Fruit fly (Drosophila melanogaster) whole organism, prepupa: ENCODE measurements around the gene CG8541.

ENCODE experiments used
- CG10631 ChIP-seq: fragments of 200-800 bp; sonication (Bioruptor generic); optimal IDR thresholded peaks from 2 replicates; lab custom pipeline; 2016; ENCODE audit warnings: missing biosample characterization, missing genetic modification characterization
- CG10669 ChIP-seq: fragments of 200-800 bp; sonication (Bioruptor generic); optimal IDR thresholded peaks from 3 replicates; lab custom pipeline; 2018; ENCODE audit warnings: missing biosample characterization, mild to moderate bottlenecking, missing genetic modification characterization, moderate library complexity
- CG11762 ChIP-seq: fragments of 200-800 bp; sonication (Bioruptor generic); optimal IDR thresholded peaks from 3 replicates; lab custom pipeline; 2016; ENCODE audit warnings: missing biosample characterization, missing genetic modification characterization; ENCODE audit not compliant: insufficient read depth
- CG11902 ChIP-seq: fragments of 200-800 bp; sonication (Bioruptor generic); optimal IDR thresholded peaks from 3 replicates; lab custom pipeline; 2016; ENCODE audit warnings: missing biosample characterization, missing genetic modification characterization
- CG15336 ChIP-seq: fragments of 200-800 bp; sonication (Bioruptor generic); IDR thresholded peaks from 2 replicates; pipeline ENCODE4 v1.3.6; 2022; ENCODE audit warnings: missing biosample characterization, missing genetic modification characterization
- CG1621 ChIP-seq: fragments of 200-800 bp; sonication (Bioruptor generic); optimal IDR thresholded peaks from 3 replicates; lab custom pipeline; 2018; ENCODE audit warnings: missing biosample characterization, mild to moderate bottlenecking, missing genetic modification characterization
- CG3032 ChIP-seq: fragments of 200-800 bp; optimal IDR thresholded peaks from 2 replicates; lab custom pipeline; 2019; ENCODE audit warnings: missing biosample characterization, mild to moderate bottlenecking, missing genetic modification characterization, moderate library complexity
- CG31627 ChIP-seq: fragments of 200-800 bp; sonication (Bioruptor generic); optimal IDR thresholded peaks from 3 replicates; lab custom pipeline; 2016; ENCODE audit warnings: missing biosample characterization, missing genetic modification characterization
- CG32006 ChIP-seq: fragments of 200-800 bp; sonication (Bioruptor generic); optimal IDR thresholded peaks from 3 replicates; lab custom pipeline; 2017; ENCODE audit warnings: missing biosample characterization, mild to moderate bottlenecking, missing genetic modification characterization
- CG34406 ChIP-seq: fragments of 200-800 bp; sonication (Bioruptor generic); optimal IDR thresholded peaks from 3 replicates; lab custom pipeline; 2016; ENCODE audit warnings: missing biosample characterization, missing genetic modification characterization
- CG3919 ChIP-seq: fragments of 200-800 bp; sonication (Bioruptor generic); optimal IDR thresholded peaks from 3 replicates; lab custom pipeline; 2016; ENCODE audit warnings: missing biosample characterization, missing genetic modification characterization
- CG6163 ChIP-seq: fragments of 200-800 bp; sonication (Bioruptor generic); IDR thresholded peaks from 3 replicates; pipeline ENCODE4 v1.3.6; 2022; ENCODE audit warnings: missing biosample characterization, missing genetic modification characterization
- CG6276 ChIP-seq: fragments of 200-800 bp; sonication (Bioruptor generic); optimal IDR thresholded peaks from 2 replicates; lab custom pipeline; 2017; ENCODE audit warnings: missing biosample characterization, mild to moderate bottlenecking, missing genetic modification characterization
- CG7368 ChIP-seq: fragments of 200-800 bp; sonication (Bioruptor generic); optimal IDR thresholded peaks from 3 replicates; lab custom pipeline; 2016; ENCODE audit warnings: missing biosample characterization, missing genetic modification characterization
- CG8119 ChIP-seq: fragments of 200-800 bp; sonication (Bioruptor generic); IDR thresholded peaks from 3 replicates; pipeline ENCODE4 v1.3.6; 2022; ENCODE audit warnings: missing biosample characterization, missing genetic modification characterization
- CG8632 ChIP-seq: fragments of 200-800 bp; sonication (Bioruptor generic); optimal IDR thresholded peaks from 3 replicates; lab custom pipeline; 2016; ENCODE audit warnings: missing biosample characterization, missing genetic modification characterization
- CG9139 ChIP-seq: fragments of 200-800 bp; sonication (Bioruptor generic); optimal IDR thresholded peaks from 3 replicates; lab custom pipeline; 2017; ENCODE audit warnings: missing biosample characterization, mild to moderate bottlenecking, missing genetic modification characterization
- Eip75B ChIP-seq: fragments of 200-800 bp; sonication (Bioruptor generic); optimal IDR thresholded peaks from 3 replicates; lab custom pipeline; 2016; ENCODE audit warnings: missing biosample characterization, missing genetic modification characterization
- Eip78C ChIP-seq: fragments of 200-800 bp; sonication (Bioruptor generic); peaks from one replicate; lab custom pipeline; 2016; ENCODE audit warnings: missing biosample characterization, missing genetic modification characterization
- Eip93F ChIP-seq: fragments of 200-800 bp; sonication (Bioruptor generic); optimal IDR thresholded peaks from 2 replicates; lab custom pipeline; 2016; ENCODE audit warnings: missing biosample characterization, mild to moderate bottlenecking, missing genetic modification characterization
- Ets21C ChIP-seq: fragments of 200-800 bp; sonication (Bioruptor generic); optimal IDR thresholded peaks from 3 replicates; lab custom pipeline; 2016; ENCODE audit warnings: missing biosample characterization, missing genetic modification characterization
- Ets96B ChIP-seq: fragments of 200-800 bp; optimal IDR thresholded peaks from 2 replicates; lab custom pipeline; 2019; ENCODE audit warnings: missing biosample characterization, mild to moderate bottlenecking, missing genetic modification characterization, moderate library complexity
- Hr38 ChIP-seq: sonication (Bioruptor generic); optimal IDR thresholded peaks from 2 replicates; lab custom pipeline; 2016; ENCODE audit warnings: missing biosample characterization, missing genetic modification characterization
- Hr39 ChIP-seq: fragments of 200-800 bp; sonication (Bioruptor generic); optimal IDR thresholded peaks from 2 replicates; lab custom pipeline; 2016; ENCODE audit warnings: missing biosample characterization, missing genetic modification characterization
- Hr4 ChIP-seq: fragments of 200-800 bp; sonication (Bioruptor generic); optimal IDR thresholded peaks from 3 replicates; lab custom pipeline; 2016; ENCODE audit warnings: missing biosample characterization, missing genetic modification characterization
- OdsH ChIP-seq: fragments of 200-800 bp; sonication (Bioruptor generic); optimal IDR thresholded peaks from 3 replicates; lab custom pipeline; 2016; ENCODE audit warnings: missing biosample characterization, missing genetic modification characterization
- Sox14 ChIP-seq: fragments of 200-800 bp; sonication (Bioruptor generic); optimal IDR thresholded peaks from 3 replicates; lab custom pipeline; 2016; ENCODE audit warnings: missing biosample characterization, missing genetic modification characterization
- Sox15 ChIP-seq: fragments of 200-800 bp; sonication (Bioruptor generic); optimal IDR thresholded peaks from 3 replicates; lab custom pipeline; 2016; ENCODE audit warnings: missing biosample characterization, missing genetic modification characterization
- achi ChIP-seq: fragments of 200-800 bp; sonication (Bioruptor generic); optimal IDR thresholded peaks from 3 replicates; lab custom pipeline; 2016; ENCODE audit warnings: missing biosample characterization, missing genetic modification characterization
- acj6 ChIP-seq: fragments of 200-800 bp; sonication (Bioruptor generic); optimal IDR thresholded peaks from 3 replicates; lab custom pipeline; 2016; ENCODE audit warnings: missing biosample characterization, missing genetic modification characterization
- cyc ChIP-seq: fragments of 200-800 bp; sonication (Bioruptor generic); optimal IDR thresholded peaks from 3 replicates; lab custom pipeline; 2016; ENCODE audit warnings: missing biosample characterization, missing genetic modification characterization
- dac ChIP-seq: fragments of 200-800 bp; sonication (Bioruptor generic); optimal IDR thresholded peaks from 2 replicates; lab custom pipeline; 2017; ENCODE audit warnings: missing biosample characterization, mild to moderate bottlenecking, missing genetic modification characterization
- dsx ChIP-seq: fragments of 200-800 bp; optimal IDR thresholded peaks from 3 replicates; lab custom pipeline; 2019; ENCODE audit warnings: missing biosample characterization, mild to moderate bottlenecking, missing genetic modification characterization, moderate library complexity; ENCODE audit not compliant: poor library complexity, severe bottlenecking
- eg ChIP-seq: fragments of 200-800 bp; sonication (Bioruptor generic); IDR thresholded peaks from 3 replicates; pipeline ENCODE4 v1.3.6; 2022; ENCODE audit warnings: missing biosample characterization, missing genetic modification characterization
- esn ChIP-seq: fragments of 200-800 bp; sonication (Bioruptor generic); optimal IDR thresholded peaks from 2 replicates; lab custom pipeline; 2016; ENCODE audit warnings: missing biosample characterization, mild to moderate bottlenecking, missing genetic modification characterization, moderate library complexity
- lz ChIP-seq: fragments of 200-800 bp; sonication (Bioruptor generic); optimal IDR thresholded peaks from 3 replicates; lab custom pipeline; 2016; ENCODE audit warnings: missing biosample characterization, missing genetic modification characterization
- salr ChIP-seq, 2 experiments: fragments of 200-800 bp; sonication (Bioruptor generic); optimal IDR thresholded peaks; 3 replicates each; lab custom pipeline; 2016 to 2018; ENCODE audit warnings: missing biosample characterization in 2 of 2, missing genetic modification characterization in 2 of 2, mild to moderate bottlenecking in 1 of 2
- ss ChIP-seq, 2 experiments: fragments of 200-800 bp; sonication (Bioruptor generic); optimal IDR thresholded peaks; 2 replicates in 1 of 2; 3 replicates in 1 of 2; lab custom pipeline; 2017 to 2018; ENCODE audit warnings: mild to moderate bottlenecking in 2 of 2, missing biosample characterization in 2 of 2, missing genetic modification characterization in 2 of 2, moderate library complexity in 1 of 2
- svp ChIP-seq: fragments of 200-800 bp; sonication (Bioruptor generic); peaks from one replicate; lab custom pipeline; 2016; ENCODE audit warnings: missing biosample characterization, missing genetic modification characterization

Gene CG8541

dm6 chr3L:7506117-7506516 is 34.8 kb downstream of the CG8541 start, which contains the start of gene CG7548:
CG7548 (minus strand) TSS chr3L:7506217.
- TF ChIP-seq Hr39 (GFP tag; lab: Kevin White, UChicago) (no peak), CG6163 (no peak), CG11902 (no peak), acj6 (GFP tag; lab: Kevin White, UChicago) (no peak), CG6276 (GFP tag; lab: Kevin White, UChicago) (no peak), Eip75B (GFP tag; lab: Kevin White, UChicago) (no peak), CG34406 (no peak), OdsH (no peak)

- TF ChIP-seq CG10631 (peak; percentile 44), CG8119 (GFP tag; lab: Robert Waterston, UW) (0 out of 3 replicates have a peak, but pooled peaks have one; percentile 16), CG1621 (tag; lab: Kevin White, UChicago) (peak; percentile 66), svp (GFP tag; lab: Kevin White, UChicago) (peak; percentile 99), Sox15 (peak; percentile 32), CG15336 (no peak), cyc (peak; percentile 18), Eip93F (no peak), Eip78C (GFP tag; lab: Kevin White, UChicago) (peak; percentile 82), CG8632 (GFP tag; lab: Kevin White, UChicago) (peak; percentile 15), OdsH (no peak), CG11762 (GFP tag; lab: Kevin White, UChicago) (no peak), Hr4 (peak; percentile 26), CG34406 (peak; percentile 24), CG9139 (GFP tag; lab: Kevin White, UChicago) (no peak), ss (GFP tag; optimal IDR thresholded peaks at IDR 0.05; lab: Kevin White, UChicago) (peak in 1 of 2 experiments; percentile 26), dsx (GFP tag; lab: Kevin White, UChicago) (no peak), CG10669 (GFP tag; lab: Kevin White, UChicago) (no peak), CG6163 (0 out of 3 replicates have a peak, but pooled peaks have one; percentile 22), CG31627 (GFP tag; lab: Kevin White, UChicago) (peak; percentile 47), Hr38 (GFP tag; lab: Kevin White, UChicago) (no peak), salr (GFP tag; optimal IDR thresholded peaks at IDR 0.05; lab: Kevin White, UChicago) (peak in 1 of 2 experiments; percentile 54), Sox14 (GFP tag; lab: Kevin White, UChicago) (peak; percentile 51), Eip75B (GFP tag; lab: Kevin White, UChicago) (no peak), Ets96B (tag; lab: Kevin White, UChicago) (no peak), CG7368 (GFP tag; lab: Kevin White, UChicago) (peak; percentile 3), eg (GFP tag; lab: Robert Waterston, UW) (peak; percentile 34; the same call in 1 of the 3 replicates), CG32006 (GFP tag; lab: Kevin White, UChicago) (peak; percentile 52), Ets21C (GFP tag; lab: Kevin White, UChicago) (peak; percentile 11), esn (peak; percentile 41), CG3919 (GFP tag; lab: Kevin White, UChicago) (peak; percentile 33), dac (GFP tag; lab: Kevin White, UChicago) (peak; percentile 12), lz (peak; percentile 12), achi (GFP tag; lab: Kevin White, UChicago) (peak; percentile 92), acj6 (GFP tag; lab: Kevin White, UChicago) (peak; percentile 41), CG3032 (tag; lab: Kevin White, UChicago) (peak; percentile 25)
- TF ChIP-seq, all 60 proteins: peak for 26
Observed at dm6 chr3L:7510414-7511384, 39.3 kb downstream of the CG8541 start, which contains the start of gene CG7546. CG7546 (plus strand) TSS chr3L:7510986.
